Worm (Caenorhabditis elegans): ENCODE measurements around the gene C14A4.8.

The C14A4.8 gene

ce11 chrII:10555484-10556075 is 42.4 kb downstream of the C14A4.8 start (continued):
- TF ChIP-seq efl-1 (GFP tag; optimal IDR thresholded peaks at IDR 0.05) (no peak), egrh-3 (GFP tag; IDR thresholded peaks at IDR 0.05) (no peak), ekl-4 (GFP tag; IDR thresholded peaks at IDR 0.05) (peak; percentile 35; the same call in 1 of the 2 replicates), ceh-40 (GFP tag; IDR thresholded peaks at IDR 0.05) (no peak), B0035.1 (tag; optimal IDR thresholded peaks at IDR 0.05) (peak; percentile 9), D2030.7 (GFP tag; IDR thresholded peaks at IDR 0.05) (no peak), lin-40 (tag; optimal IDR thresholded peaks at IDR 0.05) (peak; percentile 15), aptf-3 (GFP tag; IDR thresholded peaks at IDR 0.05) (no peak), gei-17 (GFP tag; optimal IDR thresholded peaks at IDR 0.05) (peak; percentile 15), nfyb-1 (GFP tag; IDR thresholded peaks at IDR 0.05) (peak; percentile 67; the same call in 1 of the 2 replicates), somi-1 (GFP tag; optimal IDR thresholded peaks at IDR 0.05) (peak; percentile 31), unc-62 (GFP tag; optimal IDR thresholded peaks at IDR 0.05) (peak; percentile 16), madf-6 (GFP tag; IDR thresholded peaks at IDR 0.05) (no peak), ama-1 (optimal IDR thresholded peaks at IDR 0.05) (peak; percentile 79), ama-1 (GFP tag; optimal IDR thresholded peaks at IDR 0.05) (no peak), dox-1 (GFP tag; IDR thresholded peaks at IDR 0.05) (peak; percentile 72; the same call in 1 of the 2 replicates), madf-8 (GFP tag; conservative IDR thresholded peaks at IDR 0.05) (no peak), hsf-1 (GFP tag; IDR thresholded peaks at IDR 0.05) (peak; percentile 64), egl-44 (GFP tag; IDR thresholded peaks at IDR 0.05) (no peak), Y79H2A.3 (GFP tag; conservative IDR thresholded peaks at IDR 0.05) (no peak), egl-18 (GFP tag; IDR thresholded peaks at IDR 0.05) (no peak), hlh-12 (tag; optimal IDR thresholded peaks at IDR 0.05) (no peak), F37B4.10 (GFP tag; IDR thresholded peaks at IDR 0.05) (no peak), Y56A3A.18 (GFP tag; IDR thresholded peaks at IDR 0.05) (0 out of 2 replicates have a peak, but pooled peaks have one; percentile 9), T26A5.8 (tag; optimal IDR thresholded peaks at IDR 0.05) (no peak), Y53G8AR.9 (GFP tag; conservative IDR thresholded peaks at IDR 0.05) (peak; percentile 48; the same call in 1 of the 2 replicates), C17E4.6 (GFP tag; IDR thresholded peaks at IDR 0.05) (no peak), akir-1 (GFP tag; optimal IDR thresholded peaks at IDR 0.05) (no peak), mcd-1 (GFP tag; IDR thresholded peaks at IDR 0.05) (peak; percentile 53), ztf-22 (GFP tag; optimal IDR thresholded peaks at IDR 0.05) (no peak), pbrm-1 (GFP tag; IDR thresholded peaks at IDR 0.05) (peak; percentile 8; the same call in 1 of the 2 replicates), F23B12.7 (tag; optimal IDR thresholded peaks at IDR 0.05; ENCODE audit: insufficient read depth) (no peak), lag-1 (GFP tag; IDR thresholded peaks at IDR 0.05) (no peak), tbx-9 (tag; optimal IDR thresholded peaks at IDR 0.05; ENCODE audit: borderline replicate concordance) (no peak), ztf-26 (tag; optimal IDR thresholded peaks at IDR 0.05) (peak; percentile 84), nhr-90 (tag; optimal IDR thresholded peaks at IDR 0.05) (peak; percentile 55), F10E7.11 (tag; optimal IDR thresholded peaks at IDR 0.05) (no peak), C06A6.2 (GFP tag; conservative IDR thresholded peaks at IDR 0.05) (no peak; the same call in 1 of the 2 replicates), ZK185.1 (tag; optimal IDR thresholded peaks at IDR 0.05; ENCODE audit: poor library complexity, severe bottlenecking) (no peak), lsl-1 (GFP tag; optimal IDR thresholded peaks at IDR 0.05) (no peak), lsy-27 (tag; optimal IDR thresholded peaks at IDR 0.05; ENCODE audit: borderline replicate concordance, insufficient read depth) (no peak), K12H6.12 (tag; optimal IDR thresholded peaks at IDR 0.05) (peak; percentile 16), snpc-4 (GFP tag; optimal IDR thresholded peaks at IDR 0.05) (no peak), snpc-4 (tag; optimal IDR thresholded peaks at IDR 0.05) (peak in 2 of 4 experiments; percentile 36 to 68), zim-3 (tag; optimal IDR thresholded peaks at IDR 0.05) (no peak), ztf-28 (GFP tag; IDR thresholded peaks at IDR 0.05) (no peak), sptf-2 (GFP tag; optimal IDR thresholded peaks at IDR 0.05) (no peak), F57A8.1 (GFP tag; optimal IDR thresholded peaks at IDR 0.05) (no peak), mes-4 (tag; optimal IDR thresholded peaks at IDR 0.05) (no peak)

All from whole organism, young adult.